Worm (Caenorhabditis elegans) whole organism, L4 larva: ENCODE results near the gene srh-222.

Source experiments
- F10B5.3 ChIP-seq: sonication (generic microtip); optimal IDR thresholded peaks from 2 replicates; lab custom pipeline; 2016; ENCODE audit warnings: mild to moderate bottlenecking, missing genetic modification characterization, missing compliant biosample characterization
- F26F4.8 ChIP-seq: fragments of 200-800 bp; sonication (Bioruptor generic); conservative IDR thresholded peaks from 2 replicates; pipeline ENCODE4 v1.3.6; 2022; ENCODE audit warnings: missing genetic modification characterization, missing compliant biosample characterization
- R02D3.7 ChIP-seq: fragments of 150-350 bp; sonication (generic microtip); optimal IDR thresholded peaks from 3 replicates; lab custom pipeline; 2014; ENCODE audit warnings: missing biosample characterization, missing genetic modification characterization
- Y105C5A.15 ChIP-seq: fragments of 200-800 bp; sonication (Bioruptor generic); IDR thresholded peaks from 2 replicates; pipeline ENCODE4 v1.3.6; 2022; ENCODE audit warnings: missing genetic modification characterization, missing compliant biosample characterization
- Y48G9A.11 ChIP-seq: fragments of 200-800 bp; sonication (Bioruptor generic); IDR thresholded peaks from 2 replicates; pipeline ENCODE4 v1.3.6; 2022; ENCODE audit warnings: missing genetic modification reagents, missing genetic modification characterization, missing compliant biosample characterization
- Y5F2A.4 ChIP-seq: fragments of 200-800 bp; sonication (Bioruptor generic); optimal IDR thresholded peaks from 2 replicates; lab custom pipeline; 2018; ENCODE audit warnings: mild to moderate bottlenecking, missing genetic modification characterization, missing compliant biosample characterization
- Y75B8A.6 ChIP-seq: fragments of 200-800 bp; sonication (Bioruptor generic); IDR thresholded peaks from 2 replicates; pipeline ENCODE4 v1.3.6; 2022; ENCODE audit warnings: missing genetic modification reagents, missing genetic modification characterization, missing compliant biosample characterization
- ZK337.2 ChIP-seq: fragments of 200-800 bp; sonication (Bioruptor generic); IDR thresholded peaks from 2 replicates; pipeline ENCODE4 v1.3.6; 2022; ENCODE audit warnings: missing genetic modification reagents, missing genetic modification characterization, missing compliant biosample characterization
- ZK546.5 ChIP-seq, 2 experiments: sonication (generic microtip); optimal IDR thresholded peaks; 2 replicates each; lab custom pipeline; 2017; ENCODE audit warnings: missing biosample characterization in 2 of 2, missing genetic modification characterization in 2 of 2
- ceh-44 ChIP-seq: fragments of 200-800 bp; sonication (Bioruptor generic); IDR thresholded peaks from 2 replicates; pipeline ENCODE4 v1.3.6; 2022; ENCODE audit warnings: missing genetic modification reagents, missing genetic modification characterization, missing compliant biosample characterization
- ceh-62 ChIP-seq: sonication (generic microtip); optimal IDR thresholded peaks from 2 replicates; lab custom pipeline; 2017; ENCODE audit warnings: missing biosample characterization, missing genetic modification characterization
- ctbp-1 ChIP-seq: fragments of 200-800 bp; sonication (Bioruptor generic); IDR thresholded peaks from 2 replicates; pipeline ENCODE4 v1.3.6; 2022; ENCODE audit warnings: missing genetic modification reagents, missing genetic modification characterization, missing compliant biosample characterization
- daf-16 ChIP-seq, 3 experiments: sonication (generic microtip); optimal IDR thresholded peaks; 2 replicates each; lab custom pipeline; 2016 to 2017; ENCODE audit warnings: missing genetic modification characterization in 3 of 3, missing genetic modification reagents in 3 of 3, mild to moderate bottlenecking in 2 of 3, missing compliant biosample characterization in 2 of 3, missing biosample characterization in 1 of 3, moderate library complexity in 1 of 3
- dmd-6 ChIP-seq: fragments of 200-800 bp; sonication (Bioruptor generic); IDR thresholded peaks from 2 replicates; pipeline ENCODE4 v1.3.6; 2022; ENCODE audit warnings: missing genetic modification reagents, missing genetic modification characterization, missing compliant biosample characterization
- dve-1 ChIP-seq: sonication (generic microtip); optimal IDR thresholded peaks from 2 replicates; lab custom pipeline; 2017; ENCODE audit warnings: antibody characterized with exemption, mild to moderate bottlenecking, missing genetic modification characterization, missing compliant biosample characterization; ENCODE audit not compliant: insufficient read depth
- egl-27 ChIP-seq: sonication (generic microtip); optimal IDR thresholded peaks from 3 replicates; lab custom pipeline; 2017; ENCODE audit warnings: missing biosample characterization, missing genetic modification reagents, missing genetic modification characterization
- egl-43 ChIP-seq: fragments of 200-800 bp; sonication (Bioruptor generic); IDR thresholded peaks from 2 replicates; pipeline ENCODE4 v1.3.6; 2022; ENCODE audit warnings: missing genetic modification reagents, missing genetic modification characterization, missing compliant biosample characterization
- gei-8 ChIP-seq: fragments of 200-800 bp; sonication (Bioruptor generic); optimal IDR thresholded peaks from 2 replicates; lab custom pipeline; 2018; ENCODE audit warnings: mild to moderate bottlenecking, missing genetic modification characterization, missing compliant biosample characterization
- hif-1 ChIP-seq, 2 experiments: sonication (generic microtip); optimal IDR thresholded peaks; 2 replicates each; lab custom pipeline; 2016 to 2017; ENCODE audit warnings: missing compliant biosample characterization in 2 of 2, missing genetic modification characterization in 2 of 2, missing genetic modification reagents in 2 of 2, missing genotype in 2 of 2, mild to moderate bottlenecking in 1 of 2
- hlh-11 ChIP-seq: fragments of 200-800 bp; sonication (Bioruptor generic); optimal IDR thresholded peaks from 2 replicates; lab custom pipeline; 2018; ENCODE audit warnings: mild to moderate bottlenecking, missing genetic modification characterization, missing compliant biosample characterization
- hmg-1.1 ChIP-seq: fragments of 200-800 bp; sonication (Bioruptor generic); IDR thresholded peaks from 2 replicates; pipeline ENCODE4 v1.3.6; 2022; ENCODE audit warnings: missing genetic modification reagents, missing genetic modification characterization, missing compliant biosample characterization
- lin-1 ChIP-seq: fragments of 200-800 bp; sonication (Bioruptor generic); IDR thresholded peaks from 2 replicates; pipeline ENCODE4 v1.3.6; 2022; ENCODE audit warnings: missing genetic modification reagents, missing genetic modification characterization, missing compliant biosample characterization
- lin-39 ChIP-seq: fragments of 150-350 bp; optimal IDR thresholded peaks from 2 replicates; lab custom pipeline; 2014; ENCODE audit warnings: missing biosample characterization, missing genetic modification reagents, missing genetic modification characterization
- madf-9 ChIP-seq: fragments of 200-800 bp; sonication (Bioruptor generic); conservative IDR thresholded peaks from 2 replicates; pipeline ENCODE4 v1.3.6; 2022; ENCODE audit warnings: missing genetic modification reagents, missing genetic modification characterization, missing compliant biosample characterization
- mdl-1 ChIP-seq, 2 experiments: fragments of 150-350 bp in 1 of 2; sonication (generic microtip) in 1 of 2; optimal IDR thresholded peaks; 2 replicates each; lab custom pipeline; 2014 to 2017; ENCODE audit warnings: missing biosample characterization in 2 of 2, missing genetic modification characterization in 2 of 2
- mdt-29 ChIP-seq: fragments of 200-800 bp; sonication (Bioruptor generic); IDR thresholded peaks from 2 replicates; pipeline ENCODE4 v1.3.6; 2022; ENCODE audit warnings: missing genetic modification reagents, missing genetic modification characterization, missing compliant biosample characterization
- mep-1 ChIP-seq: fragments of 150-350 bp; sonication (generic microtip); optimal IDR thresholded peaks from 3 replicates; lab custom pipeline; 2014; ENCODE audit warnings: missing biosample characterization, missing genetic modification characterization
- mes-2 ChIP-seq: sonication (generic microtip); optimal IDR thresholded peaks from 2 replicates; lab custom pipeline; 2016; ENCODE audit warnings: missing genotype, mild to moderate bottlenecking, missing genetic modification characterization, missing compliant biosample characterization; ENCODE audit not compliant: poor library complexity, severe bottlenecking
- nhr-10 ChIP-seq: fragments of 150-350 bp; optimal IDR thresholded peaks from 2 replicates; lab custom pipeline; 2014; ENCODE audit warnings: missing biosample characterization, missing genetic modification characterization
- nhr-11 ChIP-seq: fragments of 150-350 bp; optimal IDR thresholded peaks from 2 replicates; lab custom pipeline; 2014; ENCODE audit warnings: missing biosample characterization, missing genetic modification characterization
- nhr-237 ChIP-seq: sonication (generic microtip); optimal IDR thresholded peaks from 2 replicates; lab custom pipeline; 2017; ENCODE audit warnings: missing biosample characterization, missing genetic modification characterization
- nhr-25 ChIP-seq: sonication (generic microtip); optimal IDR thresholded peaks from 2 replicates; lab custom pipeline; 2017; ENCODE audit warnings: missing genetic modification characterization, mild to moderate bottlenecking, missing compliant biosample characterization, antibody characterized with exemption, moderate library complexity, borderline replicate concordance; ENCODE audit not compliant: insufficient read depth
- nhr-28 ChIP-seq: fragments of 150-350 bp; optimal IDR thresholded peaks from 2 replicates; lab custom pipeline; 2014; ENCODE audit warnings: missing biosample characterization, missing genetic modification characterization
- pha-4 ChIP-seq, 2 experiments: fragments of 150-350 bp in 1 of 2; fragments of 200-800 bp in 1 of 2; sonication (Bioruptor generic) in 1 of 2; IDR thresholded peaks in 1 of 2; optimal IDR thresholded peaks in 1 of 2; 2 replicates each; pipeline versions ENCODE4 v1.3.6 to Lab custom; 2014 to 2022; ENCODE audit warnings: missing genetic modification characterization in 2 of 2, missing genetic modification reagents in 2 of 2, missing biosample characterization in 1 of 2, missing compliant biosample characterization in 1 of 2
- php-3 ChIP-seq: fragments of 200-800 bp; sonication (Bioruptor generic); IDR thresholded peaks from 2 replicates; pipeline ENCODE4 v1.3.6; 2022; ENCODE audit warnings: missing genetic modification reagents, missing genetic modification characterization, missing compliant biosample characterization
- pqm-1 ChIP-seq: sonication (generic microtip); optimal IDR thresholded peaks from 2 replicates; lab custom pipeline; 2017; ENCODE audit warnings: missing biosample characterization, missing genetic modification characterization
- saeg-2 ChIP-seq: fragments of 200-800 bp; sonication (Bioruptor generic); IDR thresholded peaks from 2 replicates; pipeline ENCODE4 v1.3.6; 2022; ENCODE audit warnings: missing genetic modification reagents, missing genetic modification characterization, missing compliant biosample characterization
- set-16 ChIP-seq: fragments of 200-800 bp; sonication (Bioruptor generic); IDR thresholded peaks from 2 replicates; pipeline ENCODE4 v1.3.6; 2022; ENCODE audit warnings: missing genetic modification reagents, missing genetic modification characterization, missing compliant biosample characterization
- skn-1 ChIP-seq: fragments of 150-350 bp; optimal IDR thresholded peaks from 2 replicates; lab custom pipeline; 2014; ENCODE audit warnings: missing biosample characterization, missing genetic modification characterization
- unc-62 ChIP-seq, 3 experiments: fragments of 150-350 bp in 1 of 3; sonication (generic microtip); optimal IDR thresholded peaks in 2 of 3; peaks in 1 of 3; 1 replicate in 1 of 3; 2 replicates in 2 of 3; lab custom pipeline; 2014 to 2017; ENCODE audit warnings: missing biosample characterization in 3 of 3, missing genetic modification characterization in 3 of 3, missing genetic modification reagents in 3 of 3, missing genotype in 1 of 3
- zag-1 ChIP-seq: fragments of 150-350 bp; optimal IDR thresholded peaks from 2 replicates; lab custom pipeline; 2014; ENCODE audit warnings: missing biosample characterization, missing genetic modification characterization
- zip-11 ChIP-seq: fragments of 200-800 bp; sonication (Bioruptor generic); IDR thresholded peaks from 2 replicates; pipeline ENCODE4 v1.3.6; 2022; ENCODE audit warnings: missing genetic modification characterization, missing compliant biosample characterization

The srh-222 gene

ce11 chrIV:4028177-4028576 lies 48.6 kb downstream of the srh-222 start (continued):
- TF ChIP-seq saeg-2 (GFP tag; lab: Robert Waterston, UW) (0 out of 2 replicates have a peak, but pooled peaks have one; percentile 54), gei-8 (GFP tag; lab: Kevin White, UChicago) (peak; percentile 54), hmg-1.1 (peak; percentile 88), nhr-11 (tag; lab: Kevin White, UChicago) (peak; percentile 12), nhr-237 (tag; lab: Kevin White, UChicago) (no peak), zag-1 (tag; lab: Kevin White, UChicago) (no peak), mep-1 (tag; lab: Kevin White, UChicago) (peak; percentile 85), Y75B8A.6 (GFP tag; lab: Robert Waterston, UW) (no peak), ceh-62 (tag; lab: Kevin White, UChicago) (no peak), egl-43 (GFP tag; lab: Robert Waterston, UW) (peak; percentile 50; the same call in 1 of the 2 replicates), unc-62 (GFP tag; optimal IDR thresholded peaks at IDR 0.05 in 1 of 2; lab: Kevin White, UChicago) (peak in 1 of 2 experiments; percentile 59), unc-62 (tag; optimal IDR thresholded peaks at IDR 0.05; lab: Kevin White, UChicago) (no peak), Y48G9A.11 (no peak), pha-4 (GFP tag; IDR thresholded peaks at IDR 0.05; lab: Robert Waterston, UW) (peak; percentile 85), pha-4 (tag; optimal IDR thresholded peaks at IDR 0.05; lab: Kevin White, UChicago) (no peak), lin-1 (GFP tag; lab: Robert Waterston, UW) (peak; percentile 64; the same call in 1 of the 2 replicates), lin-39 (tag; lab: Kevin White, UChicago) (no peak), ZK337.2 (GFP tag; lab: Robert Waterston, UW) (no peak), madf-9 (GFP tag; lab: Robert Waterston, UW) (peak; percentile 49; the same call in 1 of the 2 replicates), mdl-1 (tag; optimal IDR thresholded peaks at IDR 0.05; lab: Kevin White, UChicago) (peak; percentile 83 to 90), ceh-44 (GFP tag; lab: Robert Waterston, UW) (no peak), zip-11 (GFP tag; lab: Robert Waterston, UW) (no peak), nhr-25 (tag; lab: Kevin White, UChicago) (peak; percentile 91), Y5F2A.4 (GFP tag; lab: Kevin White, UChicago) (peak; percentile 13), ctbp-1 (GFP tag; lab: Robert Waterston, UW) (no peak; the same call in 1 of the 2 replicates), php-3 (GFP tag; lab: Robert Waterston, UW) (peak; percentile 52; the same call in 1 of the 2 replicates), egl-27 (tag; lab: Kevin White, UChicago) (no peak), ZK546.5 (tag; optimal IDR thresholded peaks at IDR 0.05; lab: Kevin White, UChicago) (no peak), skn-1 (tag; lab: Kevin White, UChicago) (no peak), F26F4.8 (GFP tag; lab: Robert Waterston, UW) (no peak)

- peak; percentile 29 for TF ChIP-seq mes-2 (tag; lab: Kevin White, UChicago)
- peak; percentile 57 for TF ChIP-seq dve-1 (tag; lab: Kevin White, UChicago)
- peak; percentile 26; the same call in 1 of the 2 replicates for TF ChIP-seq dmd-6 (GFP tag; lab: Robert Waterston, UW)
- TF ChIP-seq pqm-1 (tag; lab: Kevin White, UChicago), result peak; percentile 72
- TF ChIP-seq zag-1 (tag; lab: Kevin White, UChicago), result no peak
- peak; percentile 65 for TF ChIP-seq hlh-11 (tag; lab: Kevin White, UChicago)
- no peak for TF ChIP-seq skn-1 (tag; lab: Kevin White, UChicago)
- peak in 1 of 2 experiments; percentile 36 for TF ChIP-seq hif-1 (tag; optimal IDR thresholded peaks at IDR 0.05; lab: Kevin White, UChicago)
- peak; percentile 59 for TF ChIP-seq nhr-28 (tag; lab: Kevin White, UChicago)
- TF ChIP-seq nhr-10 (tag; lab: Kevin White, UChicago), result no peak
- TF ChIP-seq Y105C5A.15 (GFP tag; lab: Robert Waterston, UW), result no peak
- no peak for TF ChIP-seq R02D3.7
- no peak for TF ChIP-seq pha-4 (GFP tag; IDR thresholded peaks at IDR 0.05; lab: Robert Waterston, UW)
- no peak for TF ChIP-seq pha-4 (tag; optimal IDR thresholded peaks at IDR 0.05; lab: Kevin White, UChicago)
- no peak for TF ChIP-seq F10B5.3 (tag; lab: Kevin White, UChicago)
- TF ChIP-seq set-16 (GFP tag; lab: Robert Waterston, UW), result no peak
- no peak for TF ChIP-seq daf-16 (GFP tag; optimal IDR thresholded peaks at IDR 0.05; lab: Kevin White, UChicago)
- peak; percentile 81 for TF ChIP-seq daf-16 (tag; optimal IDR thresholded peaks at IDR 0.05; lab: Kevin White, UChicago)
- no peak for TF ChIP-seq mdt-29 (GFP tag; lab: Robert Waterston, UW)
- TF ChIP-seq, all 104 proteins: peak for 8
Measured at ce11 chrIV:4029288-4029687, 49.7 kb downstream of the srh-222 start.
